Worm (Caenorhabditis elegans) whole organism, late embryonic: ENCODE data around the gene fil-2.

Experiments used
- C38D4.7 ChIP-seq: fragments of 200-800 bp; sonication (Bioruptor generic); optimal IDR thresholded peaks from 2 replicates; lab custom pipeline; 2018; ENCODE audit warnings: mild to moderate bottlenecking, missing genetic modification characterization, moderate library complexity, missing compliant biosample characterization
- K02D7.2 ChIP-seq: sonication (generic microtip); optimal IDR thresholded peaks from 2 replicates; lab custom pipeline; 2017; ENCODE audit warnings: mild to moderate bottlenecking, missing genetic modification characterization, missing compliant biosample characterization
- Y22D7AL.16 ChIP-seq: sonication (generic microtip); optimal IDR thresholded peaks from 2 replicates; lab custom pipeline; 2016; ENCODE audit warnings: missing genetic modification characterization, missing compliant biosample characterization
- ahr-1 ChIP-seq: sonication (generic microtip); optimal IDR thresholded peaks from 2 replicates; lab custom pipeline; 2016; ENCODE audit warnings: missing genetic modification characterization, missing compliant biosample characterization
- ceh-22 ChIP-seq: sonication (generic microtip); optimal IDR thresholded peaks from 2 replicates; lab custom pipeline; 2017; ENCODE audit warnings: missing biosample characterization, missing genetic modification characterization
- ceh-30 ChIP-seq: fragments of 150-350 bp; optimal IDR thresholded peaks from 2 replicates; lab custom pipeline; 2014; ENCODE audit warnings: missing biosample characterization, missing genetic modification characterization
- ceh-48 ChIP-seq: sonication (generic microtip); optimal IDR thresholded peaks from 2 replicates; lab custom pipeline; 2016; ENCODE audit warnings: missing genetic modification characterization, inconsistent platforms, missing compliant biosample characterization
- ceh-6 ChIP-seq: fragments of 200-800 bp; sonication (Bioruptor generic); optimal IDR thresholded peaks from 2 replicates; lab custom pipeline; 2018; ENCODE audit warnings: mild to moderate bottlenecking, missing genetic modification characterization, missing compliant biosample characterization
- eyg-1 ChIP-seq: sonication (generic microtip); optimal IDR thresholded peaks from 2 replicates; lab custom pipeline; 2016; ENCODE audit warnings: missing genotype, missing genetic modification characterization, missing compliant biosample characterization
- fax-1 ChIP-seq: sonication (generic microtip); optimal IDR thresholded peaks from 2 replicates; lab custom pipeline; 2016; ENCODE audit warnings: missing genotype, missing genetic modification characterization, missing compliant biosample characterization
- hlh-13 ChIP-seq: fragments of 200-800 bp; sonication (Bioruptor generic); optimal IDR thresholded peaks from 2 replicates; lab custom pipeline; 2018; ENCODE audit warnings: mild to moderate bottlenecking, missing genetic modification characterization, missing compliant biosample characterization
- hlh-30 ChIP-seq: sonication (generic microtip); optimal IDR thresholded peaks from 2 replicates; lab custom pipeline; 2017; ENCODE audit warnings: antibody characterized with exemption, missing genetic modification characterization, missing compliant biosample characterization; ENCODE audit not compliant: insufficient read depth
- hlh-6 ChIP-seq: sonication (generic microtip); optimal IDR thresholded peaks from 2 replicates; lab custom pipeline; 2016; ENCODE audit warnings: missing genotype, missing genetic modification characterization, missing compliant biosample characterization
- madf-2 ChIP-seq: sonication (generic microtip); optimal IDR thresholded peaks from 2 replicates; lab custom pipeline; 2017; ENCODE audit warnings: missing genetic modification characterization, missing compliant biosample characterization
- mec-3 ChIP-seq: sonication (generic microtip); optimal IDR thresholded peaks from 2 replicates; lab custom pipeline; 2016; ENCODE audit warnings: borderline replicate concordance, missing genetic modification characterization, missing compliant biosample characterization
- nfya-1 ChIP-seq: sonication (generic microtip); optimal IDR thresholded peaks from 2 replicates; lab custom pipeline; 2017; ENCODE audit warnings: missing genetic modification characterization, mild to moderate bottlenecking, missing compliant biosample characterization, antibody characterized with exemption, moderate library complexity
- nhr-232 ChIP-seq: sonication (generic microtip); optimal IDR thresholded peaks from 2 replicates; lab custom pipeline; 2016; ENCODE audit warnings: missing genetic modification characterization, missing compliant biosample characterization
- npax-4 ChIP-seq: sonication (generic microtip); optimal IDR thresholded peaks from 2 replicates; lab custom pipeline; 2016; ENCODE audit warnings: missing genetic modification characterization, missing compliant biosample characterization
- odd-2 ChIP-seq: sonication (generic microtip); optimal IDR thresholded peaks from 2 replicates; lab custom pipeline; 2017; ENCODE audit warnings: antibody characterized with exemption, mild to moderate bottlenecking, missing genetic modification characterization, missing compliant biosample characterization
- pag-3 ChIP-seq: sonication (generic microtip); optimal IDR thresholded peaks from 2 replicates; lab custom pipeline; 2016; ENCODE audit warnings: missing compliant biosample characterization, missing genetic modification characterization, borderline replicate concordance
- pat-9 ChIP-seq: fragments of 200-800 bp; sonication (Bioruptor generic); optimal IDR thresholded peaks from 2 replicates; lab custom pipeline; 2018; ENCODE audit warnings: mild to moderate bottlenecking, missing genetic modification characterization, moderate library complexity, missing compliant biosample characterization
- pha-2 ChIP-seq: sonication (generic microtip); optimal IDR thresholded peaks from 2 replicates; lab custom pipeline; 2017; ENCODE audit warnings: mild to moderate bottlenecking, missing genetic modification characterization, missing compliant biosample characterization
- pha-4 ChIP-seq: fragments of 150-350 bp; optimal IDR thresholded peaks from 2 replicates; lab custom pipeline; 2018; ENCODE audit warnings: missing biosample characterization, missing genetic modification reagents, missing genetic modification characterization
- pqm-1 ChIP-seq: sonication (generic microtip); optimal IDR thresholded peaks from 2 replicates; lab custom pipeline; 2016; ENCODE audit warnings: missing genetic modification characterization, missing compliant biosample characterization
- ref-2 ChIP-seq: sonication (generic microtip); optimal IDR thresholded peaks from 2 replicates; lab custom pipeline; 2016; ENCODE audit warnings: missing genetic modification characterization, missing compliant biosample characterization
- rnt-1 ChIP-seq: sonication (generic microtip); optimal IDR thresholded peaks from 2 replicates; lab custom pipeline; 2016; ENCODE audit warnings: missing genetic modification characterization, missing compliant biosample characterization
- sdc-2 ChIP-seq: sonication (generic microtip); optimal IDR thresholded peaks from 2 replicates; lab custom pipeline; 2016; ENCODE audit warnings: missing genotype, missing genetic modification characterization, missing compliant biosample characterization
- sox-4 ChIP-seq: sonication (generic microtip); optimal IDR thresholded peaks from 2 replicates; lab custom pipeline; 2017; ENCODE audit warnings: mild to moderate bottlenecking, missing genetic modification characterization, inconsistent platforms, missing compliant biosample characterization
- syd-9 ChIP-seq: sonication (generic microtip); optimal IDR thresholded peaks from 2 replicates; lab custom pipeline; 2016; ENCODE audit warnings: mild to moderate bottlenecking, missing genetic modification characterization, moderate library complexity, missing compliant biosample characterization
- tbx-2 ChIP-seq: sonication (generic microtip); optimal IDR thresholded peaks from 2 replicates; lab custom pipeline; 2016; ENCODE audit warnings: missing genetic modification characterization, missing compliant biosample characterization
- tbx-7 ChIP-seq: sonication (generic microtip); optimal IDR thresholded peaks from 2 replicates; lab custom pipeline; 2016; ENCODE audit warnings: missing genotype, missing genetic modification characterization, missing compliant biosample characterization
- ttx-3 ChIP-seq: sonication (generic microtip); optimal IDR thresholded peaks from 2 replicates; lab custom pipeline; 2016; ENCODE audit warnings: missing genetic modification reagents, missing genetic modification characterization, missing compliant biosample characterization
- unc-3 ChIP-seq, 2 experiments: fragments of 200-800 bp in 1 of 2; sonication (Bioruptor generic) in 1 of 2; sonication (generic microtip) in 1 of 2; conservative IDR thresholded peaks in 1 of 2; optimal IDR thresholded peaks in 1 of 2; 2 replicates each; pipeline versions ENCODE4 v1.3.6 to Lab custom; 2016 to 2022; ENCODE audit warnings: missing compliant biosample characterization in 2 of 2, missing genetic modification characterization in 2 of 2, missing genetic modification reagents in 1 of 2
- unc-86 ChIP-seq: sonication (generic microtip); optimal IDR thresholded peaks from 2 replicates; lab custom pipeline; 2016; ENCODE audit warnings: missing genetic modification characterization, missing compliant biosample characterization
- zip-5 ChIP-seq: sonication (generic microtip); optimal IDR thresholded peaks from 2 replicates; lab custom pipeline; 2016; ENCODE audit warnings: missing genetic modification characterization, missing compliant biosample characterization
- ztf-16 ChIP-seq: sonication (generic microtip); optimal IDR thresholded peaks from 2 replicates; lab custom pipeline; 2017; ENCODE audit warnings: missing genetic modification characterization, missing compliant biosample characterization

The fil-2 gene

ce11 chrV:6319358-6319757 lies 40.5 kb downstream of the fil-2 start:
- TF ChIP-seq madf-2 (tag; lab: Kevin White, UChicago) (no peak), nhr-232 (no peak), mec-3 (tag; lab: Kevin White, UChicago) (no peak), odd-2 (no peak), npax-4 (no peak), unc-3 (GFP tag; conservative IDR thresholded peaks at IDR 0.05; lab: Robert Waterston, UW) (no peak), unc-3 (tag; optimal IDR thresholded peaks at IDR 0.05; lab: Kevin White, UChicago) (no peak), ztf-16 (tag; lab: Kevin White, UChicago) (no peak), tbx-2 (tag; lab: Kevin White, UChicago) (no peak), sox-4 (tag; lab: Kevin White, UChicago) (no peak), eyg-1 (tag; lab: Kevin White, UChicago) (no peak), C38D4.7 (no peak), hlh-30 (tag; lab: Kevin White, UChicago) (no peak), ahr-1 (no peak), ceh-30 (tag; lab: Kevin White, UChicago) (no peak), pha-2 (tag; lab: Kevin White, UChicago) (no peak), ttx-3 (tag; lab: Kevin White, UChicago) (no peak), pha-4 (tag; lab: Kevin White, UChicago) (no peak), sdc-2 (tag; lab: Kevin White, UChicago) (no peak), hlh-6 (no peak)

- TF ChIP-seq syd-9 (tag; lab: Kevin White, UChicago) (no peak), unc-86 (tag; lab: Kevin White, UChicago) (no peak)
Observed at ce11 chrV:6321280-6321679, 42.4 kb downstream of the fil-2 start.

DNA sequence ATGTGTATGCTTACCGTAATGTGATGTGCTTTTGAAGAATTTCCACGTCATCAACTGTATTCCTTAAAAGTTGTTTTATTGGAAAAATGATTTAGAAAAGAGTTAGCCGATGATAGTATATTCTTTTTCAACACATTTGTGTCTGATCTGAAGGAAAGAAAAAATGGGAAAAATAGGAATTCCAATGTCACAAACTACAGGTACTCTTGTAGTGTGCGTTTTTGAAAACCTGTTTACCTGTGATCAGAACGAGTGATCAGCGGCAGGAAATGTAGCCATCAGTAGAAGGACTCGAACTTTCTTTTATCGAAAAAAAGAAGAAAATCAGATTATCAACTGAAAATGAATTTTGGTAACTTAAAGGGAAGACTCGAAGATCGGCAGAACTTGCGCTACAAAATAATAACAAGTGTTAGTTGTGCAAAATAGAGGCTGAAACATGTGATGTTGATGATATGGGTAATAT lies 42.9 kb downstream of the fil-2 start, which contains the start of gene T28C12.15:
TSS of gene T28C12.15 (minus strand) at position 51 of the 466 bp plus-strand sequence.
- no peak for TF ChIP-seq rnt-1 (tag; lab: Kevin White, UChicago)
- TF ChIP-seq pag-3: no peak
- TF ChIP-seq zip-5 (tag; lab: Kevin White, UChicago): no peak
- no peak for TF ChIP-seq pat-9
- no peak for TF ChIP-seq nfya-1 (tag; lab: Kevin White, UChicago)
- no peak for TF ChIP-seq Y22D7AL.16 (tag; lab: Kevin White, UChicago)
- no peak for TF ChIP-seq madf-2 (tag; lab: Kevin White, UChicago)
- no peak for TF ChIP-seq pqm-1
- no peak for TF ChIP-seq ceh-48 (tag; lab: Kevin White, UChicago)
- TF ChIP-seq ceh-22 (tag; lab: Kevin White, UChicago): no peak
- TF ChIP-seq tbx-7 (tag; lab: Kevin White, UChicago): no peak
- no peak for TF ChIP-seq sox-4 (tag; lab: Kevin White, UChicago)
- no peak for TF ChIP-seq hlh-13 (GFP tag; lab: Kevin White, UChicago)
- no peak for TF ChIP-seq nhr-232
- TF ChIP-seq K02D7.2 (tag; lab: Kevin White, UChicago): no peak

DNA sequence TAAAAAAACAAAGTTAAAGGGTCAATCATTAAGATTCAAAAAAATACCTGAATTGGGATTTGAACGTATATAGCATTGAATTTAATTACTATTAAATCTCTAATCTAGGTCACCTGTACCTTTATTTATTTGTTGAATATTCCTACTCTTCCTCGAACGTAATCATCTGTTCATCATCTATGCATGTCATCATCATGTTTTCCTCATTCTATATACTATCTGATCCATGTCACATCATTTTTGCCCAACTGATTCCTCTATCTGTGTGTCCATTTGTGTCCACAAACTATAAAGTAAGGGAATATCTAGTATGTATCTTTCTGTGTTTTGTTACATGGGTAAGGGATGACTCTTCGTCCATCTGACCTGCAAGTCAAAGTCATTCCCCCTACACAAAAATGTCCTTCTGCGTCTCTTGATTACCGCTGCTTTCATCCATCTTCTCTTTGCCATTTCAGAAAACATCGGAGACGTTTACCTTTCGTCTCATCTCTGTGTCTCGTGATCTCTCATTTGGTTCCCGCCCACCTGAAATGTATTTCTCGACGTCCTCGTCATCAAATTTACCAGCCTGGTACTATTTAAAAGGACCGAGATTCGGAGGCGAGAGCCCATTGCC lies 44.0 kb downstream of the fil-2 start:
- TF ChIP-seq ceh-6 (GFP tag; lab: Kevin White, UChicago) (no peak), fax-1 (tag; lab: Kevin White, UChicago) (no peak), ref-2 (tag; lab: Kevin White, UChicago) (no peak), ztf-16 (tag; lab: Kevin White, UChicago) (no peak), Y22D7AL.16 (tag; lab: Kevin White, UChicago) (no peak), npax-4 (no peak), nfya-1 (tag; lab: Kevin White, UChicago) (no peak), zip-5 (tag; lab: Kevin White, UChicago) (no peak)
